Worm (Caenorhabditis elegans): ENCODE data around the gene rcan-1.

DNA sequence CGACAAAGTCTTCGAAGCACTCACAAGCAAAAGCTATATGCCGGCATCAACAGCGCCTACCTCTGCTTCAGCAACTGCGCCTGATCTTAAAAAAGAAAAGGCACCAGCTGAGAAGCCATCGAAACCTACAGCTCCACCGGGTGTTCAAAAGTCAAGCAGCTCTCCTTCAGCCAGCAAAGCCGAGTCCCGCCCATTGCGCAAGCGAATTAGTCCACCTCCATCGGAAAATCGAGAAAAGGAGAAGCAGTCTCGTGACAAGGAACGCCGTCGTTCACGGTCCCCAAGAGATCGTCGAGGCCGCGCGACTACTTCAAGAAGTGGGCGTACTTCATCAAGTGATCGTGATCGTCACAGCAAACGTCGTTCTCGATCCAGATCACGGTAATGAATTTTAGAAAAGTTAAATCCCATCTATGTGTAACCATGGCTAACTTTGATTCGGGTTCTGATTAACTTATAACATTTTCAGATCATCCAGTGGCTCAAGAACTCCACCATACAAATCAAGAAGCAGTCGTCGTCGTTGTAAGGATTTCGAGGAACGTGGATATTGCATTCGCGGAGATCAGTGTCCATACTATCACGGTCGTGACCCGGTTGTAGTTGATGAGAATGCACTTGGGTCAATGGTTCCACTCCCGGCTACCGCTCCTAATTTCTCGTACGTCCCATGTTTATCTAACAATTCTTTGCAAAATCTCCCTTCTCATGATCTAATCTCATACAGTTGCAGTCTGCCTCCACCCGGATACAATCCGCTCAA, 28.2 kb upstream of the rcan-1 start:
- TF ChIP-seq snpc-4 (tag; optimal IDR thresholded peaks at IDR 0.05) = no peak
- no peak for TF ChIP-seq nhr-11 (tag; optimal IDR thresholded peaks at IDR 0.05)
- no peak for TF ChIP-seq unc-39 (tag; optimal IDR thresholded peaks at IDR 0.05)
- TF ChIP-seq ztf-4 (tag; optimal IDR thresholded peaks at IDR 0.05) = no peak
- no peak for TF ChIP-seq nhr-25 (tag; optimal IDR thresholded peaks at IDR 0.05)
- TF ChIP-seq nhr-21 (tag; optimal IDR thresholded peaks at IDR 0.05) = no peak
- no peak for TF ChIP-seq R02D3.7 (tag; optimal IDR thresholded peaks at IDR 0.05)
- TF ChIP-seq nhr-10 (tag; optimal IDR thresholded peaks at IDR 0.05) = no peak
- TF ChIP-seq unc-62 (GFP tag; optimal IDR thresholded peaks at IDR 0.05) = no peak
- no peak for TF ChIP-seq ama-1 (optimal IDR thresholded peaks at IDR 0.05)

All from whole organism, L2 larva.